Worm (Caenorhabditis elegans) whole organism, midembryonic: Measurements from ENCODE around the gene csn-4.
A peak's percentile ranks its signal among the peaks of the same experiment; 100 is the strongest.

ENCODE experiments used
- T22C8.4 ChIP-seq: fragments of 200-800 bp; sonication (Bioruptor generic); IDR thresholded peaks from 2 replicates; pipeline ENCODE4 v1.3.6; 2022; ENCODE audit warnings: missing genetic modification characterization, missing compliant biosample characterization
- cog-1 ChIP-seq: sonication (generic microtip); optimal IDR thresholded peaks from 2 replicates; lab custom pipeline; 2016; ENCODE audit warnings: missing genetic modification characterization, missing compliant biosample characterization
- flt-1 ChIP-seq: fragments of 200-800 bp; sonication (Bioruptor generic); IDR thresholded peaks from 2 replicates; pipeline ENCODE4 v1.3.6; 2022; ENCODE audit warnings: missing genetic modification characterization, missing compliant biosample characterization
- klf-2 ChIP-seq: fragments of 200-800 bp; sonication (Bioruptor generic); conservative IDR thresholded peaks from 2 replicates; pipeline ENCODE4 v1.3.6; 2022; ENCODE audit warnings: missing genetic modification reagents, missing genetic modification characterization, missing compliant biosample characterization
- med-1 ChIP-seq: sonication (generic microtip); optimal IDR thresholded peaks from 2 replicates; lab custom pipeline; 2017; ENCODE audit warnings: missing genetic modification characterization, mild to moderate bottlenecking, missing compliant biosample characterization, antibody characterized with exemption, missing genetic modification reagents; ENCODE audit not compliant: insufficient read depth
- ref-1 ChIP-seq: fragments of 200-800 bp; sonication (Bioruptor generic); conservative IDR thresholded peaks from 2 replicates; pipeline ENCODE4 v1.3.6; 2022; ENCODE audit warnings: missing genetic modification reagents, missing genetic modification characterization, missing compliant biosample characterization
- tab-1 ChIP-seq: fragments of 200-800 bp; sonication (Bioruptor generic); IDR thresholded peaks from 2 replicates; pipeline ENCODE4 v1.3.6; 2022; ENCODE audit warnings: missing genetic modification characterization, missing compliant biosample characterization
- ztf-23 ChIP-seq: fragments of 200-800 bp; sonication (Bioruptor generic); IDR thresholded peaks from 2 replicates; pipeline ENCODE4 v1.3.6; 2022; ENCODE audit warnings: missing genetic modification reagents, missing genetic modification characterization, missing compliant biosample characterization
- ztf-29 ChIP-seq: fragments of 200-800 bp; sonication (Bioruptor generic); IDR thresholded peaks from 2 replicates; pipeline ENCODE4 v1.3.6; 2022; ENCODE audit warnings: missing genetic modification reagents, missing genetic modification characterization, missing compliant biosample characterization

Gene csn-4

DNA sequence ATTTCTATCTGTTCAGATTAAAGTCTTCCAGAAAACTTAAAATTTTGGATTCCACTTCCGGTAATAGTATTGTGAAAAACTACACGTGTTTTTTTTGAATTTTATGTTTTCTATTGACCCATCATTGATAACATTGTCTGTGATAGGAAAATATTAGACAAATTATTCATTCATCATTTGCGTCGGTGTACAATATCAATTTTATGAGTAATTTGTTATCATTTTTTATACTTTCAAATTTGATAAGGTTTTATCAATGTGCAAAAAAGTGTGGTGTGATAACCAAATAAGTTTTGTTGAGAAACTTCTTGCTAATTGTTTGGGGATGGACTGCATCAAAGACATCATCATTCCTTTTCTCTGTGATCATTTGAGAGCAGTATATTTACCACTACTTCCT is 11.3 kb downstream of the csn-4 start:
- no peak for TF ChIP-seq ref-1 (GFP tag; lab: Robert Waterston, UW)
- TF ChIP-seq ztf-23 (GFP tag; lab: Robert Waterston, UW): no peak
- TF ChIP-seq flt-1 (GFP tag; lab: Robert Waterston, UW): no peak

DNA sequence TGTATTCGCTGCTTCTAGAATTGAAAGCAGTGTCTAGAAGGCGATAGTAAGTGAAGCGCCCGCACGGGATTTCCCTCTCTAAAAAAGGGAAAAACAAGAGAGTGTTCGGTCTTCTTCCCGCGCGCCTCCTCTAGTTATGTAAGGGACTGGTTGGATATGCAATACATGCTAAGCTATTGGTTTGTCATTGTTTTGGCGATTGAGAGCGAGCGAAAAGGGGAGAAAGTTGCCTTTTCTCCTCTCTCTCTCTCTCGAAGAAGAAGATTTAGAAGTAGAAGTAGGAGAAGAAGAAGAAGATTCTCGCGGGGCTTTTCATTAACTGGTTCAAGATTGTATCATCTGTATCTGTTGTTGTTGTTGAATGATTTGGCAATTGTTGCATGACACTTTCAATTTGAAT is 12.7 kb downstream of the csn-4 start:
- TF ChIP-seq klf-2 (GFP tag; lab: Robert Waterston, UW) (no peak), ref-1 (GFP tag; lab: Robert Waterston, UW) (no peak), med-1 (GFP tag; lab: Kevin White, UChicago) (no peak), ztf-23 (GFP tag; lab: Robert Waterston, UW) (no peak), cog-1 (tag; lab: Kevin White, UChicago) (no peak), tab-1 (GFP tag; lab: Robert Waterston, UW) (no peak), ztf-29 (GFP tag; lab: Robert Waterston, UW) (no peak), T22C8.4 (GFP tag; lab: Robert Waterston, UW) (no peak), flt-1 (GFP tag; lab: Robert Waterston, UW) (no peak)

DNA sequence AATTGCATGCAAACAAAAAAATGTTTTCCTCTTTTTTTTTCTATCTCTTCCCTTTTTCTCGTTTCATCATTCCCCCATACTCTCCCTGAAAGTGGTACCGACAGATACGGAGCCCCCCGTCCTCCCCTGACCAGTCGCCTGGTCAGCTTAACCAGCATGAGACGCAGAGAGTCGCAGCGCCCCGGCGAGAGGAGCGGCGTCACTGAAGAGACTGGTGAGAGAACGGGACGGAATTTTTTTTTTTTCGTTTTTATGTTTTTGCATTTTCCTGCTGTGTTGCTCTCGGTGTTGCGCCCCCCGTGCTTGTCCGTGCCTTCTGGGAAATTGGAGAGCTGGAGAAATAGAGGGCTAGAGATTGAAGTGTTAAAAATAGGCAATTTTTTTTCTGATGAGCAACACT is 16.4 kb downstream of the csn-4 start:
- TF ChIP-seq cog-1 (tag; lab: Kevin White, UChicago): no peak
- TF ChIP-seq tab-1 (GFP tag; lab: Robert Waterston, UW): no peak
- no peak for TF ChIP-seq klf-2 (GFP tag; lab: Robert Waterston, UW)
- TF ChIP-seq ref-1 (GFP tag; lab: Robert Waterston, UW): no peak
- TF ChIP-seq T22C8.4 (GFP tag; lab: Robert Waterston, UW): no peak
- TF ChIP-seq ztf-29 (GFP tag; lab: Robert Waterston, UW): no peak

DNA sequence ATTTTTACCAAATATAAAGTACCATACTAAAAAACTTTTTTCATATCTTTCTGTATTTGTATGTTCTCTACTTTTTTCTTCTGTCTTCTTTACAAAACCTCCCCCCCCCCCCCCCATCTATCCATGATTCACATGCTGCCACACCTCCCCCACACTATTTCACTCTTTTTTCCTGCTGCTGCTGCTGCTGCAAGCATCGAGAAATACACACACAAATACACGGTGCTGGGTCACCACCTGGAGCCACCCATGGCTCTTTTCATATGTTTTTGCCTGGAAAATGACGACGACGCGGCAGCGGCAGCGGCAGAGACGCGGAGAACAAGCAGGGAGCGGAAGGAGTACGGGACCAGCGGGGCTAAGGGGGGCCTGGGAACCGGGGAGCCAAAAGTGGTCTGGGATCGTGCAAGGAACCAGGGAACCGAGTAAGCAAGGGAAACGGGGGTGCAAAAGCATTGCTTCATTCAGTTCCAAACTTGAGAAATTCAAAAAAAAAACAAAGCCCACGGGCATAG is 18.0 kb downstream of the csn-4 start:
- TF ChIP-seq ref-1 (GFP tag; lab: Robert Waterston, UW) (no peak), flt-1 (GFP tag; lab: Robert Waterston, UW) (no peak), cog-1 (tag; lab: Kevin White, UChicago) (no peak)

DNA sequence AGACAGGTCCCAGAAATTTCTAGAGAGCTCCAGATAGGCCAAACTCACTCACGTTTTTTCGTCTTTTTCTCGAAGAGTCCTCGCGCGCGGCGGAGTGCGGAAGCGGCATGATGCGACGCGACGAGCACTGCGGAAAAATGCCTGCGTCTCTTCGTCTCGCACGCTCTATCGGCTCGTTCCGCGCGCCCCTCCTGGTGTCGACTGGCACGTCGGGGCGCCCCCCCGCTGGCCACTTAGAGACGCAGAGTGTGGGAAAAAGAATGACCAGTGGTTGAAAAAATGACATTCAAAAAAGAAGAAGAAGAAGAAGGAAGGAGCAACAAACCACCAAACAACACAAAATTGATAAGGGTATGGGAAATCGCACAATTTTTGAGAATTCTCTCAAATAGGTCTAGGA is 19.4 kb downstream of the csn-4 start, which contains the start of gene znf-782:
znf-782 (minus strand) TSS at position 96 of the 400 bp plus-strand sequence.
- TF ChIP-seq cog-1 (tag; lab: Kevin White, UChicago) (no peak), ztf-23 (GFP tag; lab: Robert Waterston, UW) (0 out of 2 replicates have a peak, but pooled peaks have one; percentile 44)

DNA sequence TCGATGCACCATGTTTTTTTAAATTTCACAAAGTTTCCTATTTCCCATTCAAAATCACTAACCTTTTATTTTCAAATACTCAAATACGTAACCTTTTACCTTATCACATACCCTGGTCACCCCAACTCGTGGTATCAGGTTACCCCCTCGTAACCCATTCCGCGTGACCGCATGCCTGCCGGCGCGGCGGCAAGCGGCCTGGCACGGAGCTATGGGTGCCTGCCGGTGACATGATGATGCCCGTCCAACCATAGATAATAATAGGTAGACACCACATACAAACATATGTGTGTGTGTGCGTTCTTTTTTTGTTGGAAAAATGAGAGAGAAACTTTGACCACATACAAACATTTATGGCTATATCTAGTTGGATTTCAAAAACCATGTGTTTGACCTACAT is 21.2 kb downstream of the csn-4 start:
- TF ChIP-seq cog-1 (tag; lab: Kevin White, UChicago): no peak
- no peak for TF ChIP-seq klf-2 (GFP tag; lab: Robert Waterston, UW)
- no peak for TF ChIP-seq ref-1 (GFP tag; lab: Robert Waterston, UW)
- TF ChIP-seq T22C8.4 (GFP tag; lab: Robert Waterston, UW): no peak
- TF ChIP-seq ztf-29 (GFP tag; lab: Robert Waterston, UW): no peak
- TF ChIP-seq tab-1 (GFP tag; lab: Robert Waterston, UW): no peak
- no peak for TF ChIP-seq med-1 (GFP tag; lab: Kevin White, UChicago)
- TF ChIP-seq flt-1 (GFP tag; lab: Robert Waterston, UW): no peak
- TF ChIP-seq ztf-23 (GFP tag; lab: Robert Waterston, UW): no peak

DNA sequence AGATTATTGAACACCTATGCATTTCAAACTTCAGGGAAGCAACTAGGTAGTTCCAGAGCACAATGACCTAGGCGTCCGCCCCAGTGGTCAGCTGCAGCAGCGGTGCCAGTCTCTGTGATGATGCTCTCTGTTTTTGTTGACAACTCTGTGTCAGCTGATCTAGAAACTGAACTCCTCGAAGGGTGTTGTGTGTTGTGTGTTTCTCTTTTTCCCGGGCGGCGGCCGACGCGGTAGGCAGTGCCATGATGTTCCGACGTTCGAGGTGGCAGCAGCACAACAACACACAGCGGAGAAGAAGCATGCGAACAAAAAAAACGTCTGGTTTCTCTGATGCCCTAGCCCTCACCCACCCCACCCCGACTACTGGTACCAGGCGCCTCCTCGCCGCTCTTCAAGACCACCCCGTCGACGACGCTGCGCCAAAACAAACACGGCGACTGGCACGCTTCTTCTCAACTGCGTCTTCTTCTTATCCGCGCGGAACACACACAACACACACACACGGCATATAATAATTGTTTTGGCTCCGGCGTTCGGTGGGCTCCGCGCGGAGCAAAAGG is 22.4 kb downstream of the csn-4 start:
- no peak for TF ChIP-seq med-1 (GFP tag; lab: Kevin White, UChicago)
- TF ChIP-seq ref-1 (GFP tag; lab: Robert Waterston, UW): no peak
- TF ChIP-seq cog-1 (tag; lab: Kevin White, UChicago): no peak
- no peak for TF ChIP-seq klf-2 (GFP tag; lab: Robert Waterston, UW)
- TF ChIP-seq T22C8.4 (GFP tag; lab: Robert Waterston, UW): no peak
- no peak for TF ChIP-seq ztf-23 (GFP tag; lab: Robert Waterston, UW)
- no peak for TF ChIP-seq ztf-29 (GFP tag; lab: Robert Waterston, UW)
- TF ChIP-seq tab-1 (GFP tag; lab: Robert Waterston, UW): no peak
- no peak for TF ChIP-seq flt-1 (GFP tag; lab: Robert Waterston, UW)

DNA sequence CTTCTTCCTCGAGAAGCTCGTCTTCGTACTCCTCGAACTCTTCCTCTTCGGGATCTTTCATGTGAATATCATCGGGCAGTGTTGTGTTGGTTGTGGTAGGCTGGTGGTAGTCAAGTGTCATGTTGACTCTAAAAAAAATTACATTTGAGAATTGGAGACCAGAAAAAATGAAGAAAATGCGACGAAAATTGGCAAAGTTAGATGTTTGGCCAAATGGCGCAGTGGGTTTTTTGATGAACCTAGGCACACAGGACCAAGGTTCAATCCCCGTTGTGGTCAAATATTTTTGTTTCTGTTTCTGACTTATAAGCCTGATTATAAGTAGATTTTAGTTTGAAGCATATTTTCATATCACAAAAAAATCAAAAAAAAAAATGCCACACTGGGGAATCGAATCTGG is 23.8 kb downstream of the csn-4 start:
- TF ChIP-seq tab-1 (GFP tag; lab: Robert Waterston, UW) (no peak), ztf-23 (GFP tag; lab: Robert Waterston, UW) (no peak), T22C8.4 (GFP tag; lab: Robert Waterston, UW) (no peak), cog-1 (tag; lab: Kevin White, UChicago) (no peak), ref-1 (GFP tag; lab: Robert Waterston, UW) (no peak), klf-2 (GFP tag; lab: Robert Waterston, UW) (no peak), med-1 (GFP tag; lab: Kevin White, UChicago) (no peak), ztf-29 (GFP tag; lab: Robert Waterston, UW) (no peak), flt-1 (GFP tag; lab: Robert Waterston, UW) (no peak)

DNA sequence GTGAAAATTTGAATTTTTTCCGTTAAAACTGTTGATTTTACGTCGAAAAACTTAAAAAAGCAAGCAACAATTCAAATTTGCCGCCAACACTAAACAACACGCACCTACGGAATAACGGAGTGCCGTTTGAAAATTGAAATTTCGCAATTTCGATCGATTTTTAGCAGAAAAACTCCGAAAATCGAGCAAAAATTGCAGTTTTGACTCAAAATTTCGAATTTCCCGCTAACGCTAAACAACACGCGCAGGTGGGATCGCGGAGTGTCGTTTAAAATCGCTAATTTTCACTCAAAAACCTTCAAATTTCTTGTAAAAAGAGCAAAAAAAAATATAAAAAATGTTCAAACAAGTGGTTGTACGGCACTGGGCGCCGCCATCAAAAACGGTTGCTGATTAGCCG is 28.3 kb downstream of the csn-4 start:
- TF ChIP-seq ztf-23 (GFP tag; lab: Robert Waterston, UW): no peak
- TF ChIP-seq flt-1 (GFP tag; lab: Robert Waterston, UW): no peak
- TF ChIP-seq T22C8.4 (GFP tag; lab: Robert Waterston, UW): no peak
- TF ChIP-seq med-1 (GFP tag; lab: Kevin White, UChicago): no peak
- TF ChIP-seq ztf-29 (GFP tag; lab: Robert Waterston, UW): no peak
- no peak for TF ChIP-seq klf-2 (GFP tag; lab: Robert Waterston, UW)
- no peak for TF ChIP-seq cog-1 (tag; lab: Kevin White, UChicago)
